Fruit fly (Drosophila melanogaster): Measurements from ENCODE around the gene CG42813.
A peak's percentile ranks its signal among the peaks of the same experiment; 100 is the strongest.

Gene CG42813

DNA sequence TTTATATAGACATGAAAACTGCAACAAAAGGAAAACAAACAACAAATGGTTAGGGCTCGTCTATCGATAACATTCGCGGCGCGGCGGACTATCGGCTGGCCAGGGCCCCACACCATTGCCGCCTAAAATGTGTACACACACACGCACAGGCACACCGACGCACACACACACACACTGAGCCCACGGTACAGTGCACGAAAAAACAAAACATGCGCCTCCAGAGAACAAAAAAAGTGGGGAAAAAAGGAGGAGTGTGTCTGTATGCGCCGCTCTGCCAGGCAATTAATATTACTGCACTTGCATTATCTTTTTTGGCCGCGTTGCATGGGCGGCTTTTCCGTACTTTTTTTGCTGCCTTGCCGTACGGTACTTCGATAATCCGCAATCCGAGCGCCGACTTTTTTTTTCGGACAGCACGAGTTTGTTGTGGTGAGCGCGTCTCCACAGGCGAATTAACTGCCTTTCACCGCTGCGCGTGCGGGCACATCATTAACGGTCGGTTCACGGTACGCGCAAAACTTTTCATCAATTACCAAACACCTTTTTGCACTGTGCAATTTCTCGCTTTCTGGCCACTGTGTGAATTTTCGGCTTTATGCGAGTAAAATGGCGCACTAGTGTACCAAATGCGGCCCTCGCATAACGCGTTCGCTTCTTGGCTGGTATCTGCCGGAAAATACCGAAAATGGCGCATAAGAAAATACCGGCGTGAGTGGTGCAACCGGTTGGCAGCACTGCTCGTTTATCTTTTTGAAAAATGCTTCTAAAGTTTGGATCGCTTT, 35.3 kb upstream of the CG42813 start, which contains the start of gene woc (continued):
- no peak for TF ChIP-seq abd-A (tag; optimal IDR thresholded peaks at IDR 0.05)
- no peak for TF ChIP-seq odd (GFP tag; optimal IDR thresholded peaks at IDR 0.05)
- TF ChIP-seq CG10431 (GFP tag; optimal IDR thresholded peaks at IDR 0.05): no peak
- no peak for TF ChIP-seq schlank (tag; optimal IDR thresholded peaks at IDR 0.05)
- no peak for TF ChIP-seq CG12071 (GFP tag; optimal IDR thresholded peaks at IDR 0.05)
- TF ChIP-seq Fer1 (GFP tag; optimal IDR thresholded peaks at IDR 0.05): no peak
- no peak for TF ChIP-seq CG4328 (GFP tag; optimal IDR thresholded peaks at IDR 0.05)
- no peak for TF ChIP-seq gcm (GFP tag; optimal IDR thresholded peaks at IDR 0.05)
- TF ChIP-seq CG7357 (GFP tag; IDR thresholded peaks at IDR 0.05): peak; percentile 54; the same call in 1 of the 3 replicates
- no peak for TF ChIP-seq CG9437 (GFP tag; optimal IDR thresholded peaks at IDR 0.05)
- peak; percentile 90 for TF ChIP-seq stwl (tag; optimal IDR thresholded peaks at IDR 0.05)
- peak; percentile 51 for TF ChIP-seq CG16815 (GFP tag; optimal IDR thresholded peaks at IDR 0.05)
- TF ChIP-seq ase (GFP tag; IDR thresholded peaks at IDR 0.05): peak; percentile 54; the same call in 1 of the 3 replicates
- TF ChIP-seq CG13287 (GFP tag; IDR thresholded peaks at IDR 0.05; ENCODE audit: partially characterized antibody): peak; percentile 87
- no peak for TF ChIP-seq Lim3 (GFP tag; IDR thresholded peaks at IDR 0.05)
- TF ChIP-seq gcm2 (GFP tag; optimal IDR thresholded peaks at IDR 0.05): peak; percentile 45
- peak; percentile 76 for TF ChIP-seq Dp (GFP tag; optimal IDR thresholded peaks at IDR 0.05)
- no peak for TF ChIP-seq CG15011 (GFP tag; optimal IDR thresholded peaks at IDR 0.05)
- TF ChIP-seq fd64A (GFP tag; optimal IDR thresholded peaks at IDR 0.05): no peak
- TF ChIP-seq CG5953 (GFP tag; IDR thresholded peaks at IDR 0.05): no peak
- peak in 1 of 2 experiments; percentile 45 for TF ChIP-seq chif (GFP tag; optimal IDR thresholded peaks at IDR 0.05)
- peak; percentile 29; the same call in 1 of the 3 replicates for TF ChIP-seq Mrtf (GFP tag; IDR thresholded peaks at IDR 0.05)
- TF ChIP-seq CG33213 (GFP tag; optimal IDR thresholded peaks at IDR 0.05): peak; percentile 10
- no peak for TF ChIP-seq CG5180 (GFP tag; optimal IDR thresholded peaks at IDR 0.05)
- peak; percentile 24 for TF ChIP-seq hkb (optimal IDR thresholded peaks at IDR 0.05)
- TF ChIP-seq hkb (GFP tag; IDR thresholded peaks at IDR 0.05): peak; percentile 50; the same call in 1 of the 2 replicates
- TF ChIP-seq pfk (GFP tag; optimal IDR thresholded peaks at IDR 0.05): no peak
- no peak for TF ChIP-seq corto (GFP tag; optimal IDR thresholded peaks at IDR 0.05)
- TF ChIP-seq Awh (GFP tag; IDR thresholded peaks at IDR 0.05): no peak
- TF ChIP-seq chn (GFP tag; optimal IDR thresholded peaks at IDR 0.05): peak; percentile 59
- TF ChIP-seq CG8478 (optimal IDR thresholded peaks at IDR 0.05): peak; percentile 88
- peak; percentile 46 for TF ChIP-seq CG13624 (GFP tag; optimal IDR thresholded peaks at IDR 0.05)
- 0 out of 2 replicates have a peak, but pooled peaks have one; percentile 2 for TF ChIP-seq CG1024 (GFP tag; IDR thresholded peaks at IDR 0.05)
- no peak for TF ChIP-seq da (GFP tag; optimal IDR thresholded peaks at IDR 0.05)
- TF ChIP-seq CG7928 (GFP tag; optimal IDR thresholded peaks at IDR 0.05): peak; percentile 93
- TF ChIP-seq CG2889 (GFP tag; IDR thresholded peaks at IDR 0.05): 0 out of 3 replicates have a peak, but pooled peaks have one; percentile 40
- peak; percentile 43 for TF ChIP-seq Hmr (GFP tag; optimal IDR thresholded peaks at IDR 0.05)
- no peak for TF ChIP-seq lbe (GFP tag; optimal IDR thresholded peaks at IDR 0.05)
- TF ChIP-seq sna (GFP tag; IDR thresholded peaks at IDR 0.05; ENCODE audit: partially characterized antibody): peak; percentile 75
- peak; percentile 55; the same call in 1 of the 3 replicates for TF ChIP-seq CG3726 (GFP tag; IDR thresholded peaks at IDR 0.05)
- TF ChIP-seq Vsx1 (GFP tag; optimal IDR thresholded peaks at IDR 0.05): no peak
- peak; percentile 73 for TF ChIP-seq Myb (GFP tag; optimal IDR thresholded peaks at IDR 0.05)
- TF ChIP-seq Poxn (GFP tag; IDR thresholded peaks at IDR 0.05): no peak
- peak in 1 of 2 experiments; percentile 12 for TF ChIP-seq tll (GFP tag; optimal IDR thresholded peaks at IDR 0.05)
- no peak for TF ChIP-seq ara (GFP tag; IDR thresholded peaks at IDR 0.05)
- TF ChIP-seq Pdp1 (GFP tag; optimal IDR thresholded peaks at IDR 0.05): peak; percentile 48 to 51
- no peak for TF ChIP-seq dmrt11E (tag; optimal IDR thresholded peaks at IDR 0.05)
- TF ChIP-seq Opbp (GFP tag; IDR thresholded peaks at IDR 0.05; ENCODE audit: partially characterized antibody): peak; percentile 83
- TF ChIP-seq slou (GFP tag; optimal IDR thresholded peaks at IDR 0.05): no peak
